Fruit fly (Drosophila melanogaster) whole organism, wandering third instar larva: ENCODE measurements around the gene CG31176.
A peak's percentile ranks its signal among the peaks of the same experiment; 100 is the strongest.

Experiments used
- Abd-B ChIP-seq: fragments of >200 bp; optimal IDR thresholded peaks from 2 replicates; lab custom pipeline; 2017; ENCODE audit warnings: missing biosample characterization, missing genetic modification characterization
- CG32264 ChIP-seq: fragments of 200-800 bp; sonication (Bioruptor generic); optimal IDR thresholded peaks from 2 replicates; lab custom pipeline; 2016; ENCODE audit warnings: missing biosample characterization, missing genetic modification characterization
- CG9705 ChIP-seq: fragments of 200-800 bp; sonication (Bioruptor generic); optimal IDR thresholded peaks from 2 replicates; lab custom pipeline; 2018; ENCODE audit warnings: missing biosample characterization, mild to moderate bottlenecking, missing genetic modification characterization
- CrebA ChIP-seq: fragments of 200-800 bp; sonication (Bioruptor generic); optimal IDR thresholded peaks from 2 replicates; lab custom pipeline; 2016; ENCODE audit warnings: missing biosample characterization, mild to moderate bottlenecking, missing genetic modification characterization, borderline replicate concordance
- Dfd ChIP-seq: fragments of >200 bp; optimal IDR thresholded peaks from 2 replicates; lab custom pipeline; 2017; ENCODE audit warnings: missing biosample characterization, missing genetic modification characterization
- Dif ChIP-seq: fragments of 200-275, 200-300 bp; sonication (Bioruptor generic); optimal IDR thresholded peaks from 2 replicates; lab custom pipeline; 2018; ENCODE audit warnings: missing biosample characterization, missing genetic modification characterization; ENCODE audit not compliant: partially characterized antibody
- GATAd ChIP-seq: sonication (Bioruptor generic); optimal IDR thresholded peaks from 2 replicates; lab custom pipeline; 2016; ENCODE audit warnings: missing biosample characterization, missing genetic modification characterization
- HLH106 ChIP-seq: fragments of 200-800 bp; optimal IDR thresholded peaks from 3 replicates; lab custom pipeline; 2019; ENCODE audit warnings: missing biosample characterization, mild to moderate bottlenecking, missing genetic modification characterization, moderate library complexity
- Hnf4 ChIP-seq: fragments of 200-800 bp; sonication (Bioruptor generic); optimal IDR thresholded peaks from 2 replicates; lab custom pipeline; 2016; ENCODE audit warnings: missing biosample characterization, mild to moderate bottlenecking, missing genetic modification characterization
- Hr78 ChIP-seq: fragments of >200 bp; optimal IDR thresholded peaks from 2 replicates; lab custom pipeline; 2017; ENCODE audit warnings: missing biosample characterization, missing genetic modification characterization
- Hr83 ChIP-seq: fragments of 200-300 bp; sonication (Bioruptor generic); optimal IDR thresholded peaks from 2 replicates; lab custom pipeline; 2016; ENCODE audit warnings: missing biosample characterization, mild to moderate bottlenecking, missing genetic modification characterization, moderate library complexity; ENCODE audit not compliant: poor library complexity, severe bottlenecking
- Jra ChIP-seq: sonication (Bioruptor generic); optimal IDR thresholded peaks from 2 replicates; lab custom pipeline; 2016; ENCODE audit warnings: missing biosample characterization, missing genetic modification characterization
- Mio ChIP-seq: sonication (Bioruptor generic); optimal IDR thresholded peaks from 2 replicates; lab custom pipeline; 2016; ENCODE audit warnings: missing biosample characterization, missing genetic modification characterization
- Myc ChIP-seq: fragments of >200 bp; optimal IDR thresholded peaks from 2 replicates; lab custom pipeline; 2017
- N ChIP-seq: fragments of >200 bp; optimal IDR thresholded peaks from 2 replicates; lab custom pipeline; 2018; ENCODE audit warnings: missing biosample characterization, missing external identifiers, missing genetic modification characterization
- OdsH ChIP-seq: fragments of 200-800 bp; sonication (Bioruptor generic); optimal IDR thresholded peaks from 2 replicates; lab custom pipeline; 2016; ENCODE audit warnings: missing biosample characterization, mild to moderate bottlenecking, missing genetic modification characterization
- Rel ChIP-seq, 2 experiments: fragments of 200-800 bp; sonication (Bioruptor generic) in 1 of 2; optimal IDR thresholded peaks; 2 replicates in 1 of 2; 3 replicates in 1 of 2; lab custom pipeline; 2016 to 2019; ENCODE audit warnings: mild to moderate bottlenecking in 2 of 2, missing biosample characterization in 2 of 2, missing genetic modification characterization in 2 of 2, moderate library complexity in 1 of 2
- Sp1 ChIP-seq: fragments of 200-800 bp; sonication (Bioruptor generic); optimal IDR thresholded peaks from 3 replicates; lab custom pipeline; 2019; ENCODE audit warnings: missing biosample characterization, mild to moderate bottlenecking, missing genetic modification characterization, moderate library complexity
- Vsx2 ChIP-seq: fragments of 200-300, 225-300 bp; sonication (Bioruptor generic); optimal IDR thresholded peaks from 2 replicates; lab custom pipeline; 2018; ENCODE audit warnings: missing biosample characterization, missing genetic modification characterization; ENCODE audit not compliant: partially characterized antibody
- br ChIP-seq: fragments of 200-800 bp; sonication (Bioruptor generic); optimal IDR thresholded peaks from 2 replicates; lab custom pipeline; 2016; ENCODE audit warnings: missing biosample characterization, missing genetic modification characterization
- brk ChIP-seq: fragments of 200-800 bp; sonication (Bioruptor generic); optimal IDR thresholded peaks from 2 replicates; lab custom pipeline; 2016; ENCODE audit warnings: missing biosample characterization, mild to moderate bottlenecking, missing genetic modification characterization
- dl ChIP-seq, 2 experiments: fragments of 175-275, 200-275 bp in 1 of 2; fragments of 200-275 bp in 1 of 2; sonication (Bioruptor generic); optimal IDR thresholded peaks; lab custom pipeline; 2018; ENCODE audit warnings: mild to moderate bottlenecking in 2 of 2, missing biosample characterization in 2 of 2, missing genetic modification characterization in 2 of 2, moderate library complexity in 2 of 2; ENCODE audit not compliant: partially characterized antibody in 2 of 2, insufficient read depth in 1 of 2
- dmrt93B ChIP-seq: fragments of 200-800 bp; sonication (Bioruptor generic); optimal IDR thresholded peaks from 2 replicates; lab custom pipeline; 2018; ENCODE audit warnings: missing biosample characterization, mild to moderate bottlenecking, missing genetic modification characterization
- dsf ChIP-seq: sonication (Bioruptor generic); optimal IDR thresholded peaks from 2 replicates; lab custom pipeline; 2016; ENCODE audit warnings: missing biosample characterization, missing genetic modification characterization, borderline replicate concordance
- ey ChIP-seq: fragments of 200-800 bp; sonication (Bioruptor generic); optimal IDR thresholded peaks from 2 replicates; lab custom pipeline; 2016; ENCODE audit warnings: missing biosample characterization, missing genetic modification characterization
- foxo ChIP-seq, 2 experiments: fragments of 200-800 bp; sonication (Bioruptor generic); optimal IDR thresholded peaks; 2 replicates in 1 of 2; 3 replicates in 1 of 2; lab custom pipeline; 2016 to 2017; ENCODE audit warnings: missing biosample characterization in 2 of 2, missing genetic modification characterization in 2 of 2
- fru ChIP-seq: fragments of 200-800 bp; sonication (Bioruptor generic); optimal IDR thresholded peaks from 3 replicates; lab custom pipeline; 2016; ENCODE audit warnings: missing biosample characterization, mild to moderate bottlenecking, missing genetic modification characterization
- h ChIP-seq: fragments of 200-800 bp; sonication (Bioruptor generic); optimal IDR thresholded peaks from 3 replicates; lab custom pipeline; 2016; ENCODE audit warnings: missing biosample characterization, mild to moderate bottlenecking, missing genetic modification characterization
- jim ChIP-seq: fragments of 175-275, 200-325 bp; sonication (Bioruptor generic); optimal IDR thresholded peaks from 2 replicates; lab custom pipeline; 2016; ENCODE audit warnings: missing biosample characterization, mild to moderate bottlenecking, missing genetic modification characterization
- lola ChIP-seq: fragments of >200 bp; optimal IDR thresholded peaks from 2 replicates; lab custom pipeline; 2017; ENCODE audit warnings: missing biosample characterization, missing genetic modification characterization
- pan ChIP-seq: fragments of >200 bp; optimal IDR thresholded peaks from 2 replicates; lab custom pipeline; 2017
- psq ChIP-seq: fragments of 200-800 bp; sonication (Bioruptor generic); optimal IDR thresholded peaks from 3 replicates; lab custom pipeline; 2017; ENCODE audit warnings: missing biosample characterization, mild to moderate bottlenecking, missing genetic modification characterization, moderate library complexity
- rgr ChIP-seq: fragments of 200-800 bp; sonication (Bioruptor generic); optimal IDR thresholded peaks from 3 replicates; lab custom pipeline; 2016; ENCODE audit warnings: missing biosample characterization, mild to moderate bottlenecking, missing genetic modification characterization
- sage ChIP-seq: fragments of 200-800 bp; sonication (Bioruptor generic); optimal IDR thresholded peaks from 2 replicates; lab custom pipeline; 2016; ENCODE audit warnings: missing biosample characterization, mild to moderate bottlenecking, missing genetic modification characterization
- sv ChIP-seq: fragments of 200-800 bp; sonication (Bioruptor generic); optimal IDR thresholded peaks from 3 replicates; lab custom pipeline; 2016; ENCODE audit warnings: missing biosample characterization, missing genetic modification characterization
- tai ChIP-seq: sonication (Bioruptor generic); optimal IDR thresholded peaks from 2 replicates; lab custom pipeline; 2016; ENCODE audit warnings: missing biosample characterization, missing genetic modification characterization
- usp ChIP-seq: fragments of >200 bp; optimal IDR thresholded peaks from 2 replicates; lab custom pipeline; 2017; ENCODE audit warnings: missing biosample characterization, missing genetic modification characterization
- woc ChIP-seq: sonication (Bioruptor generic); optimal IDR thresholded peaks from 2 replicates; lab custom pipeline; 2016; ENCODE audit warnings: missing biosample characterization, mild to moderate bottlenecking, missing genetic modification characterization

CG31176 gene

DNA sequence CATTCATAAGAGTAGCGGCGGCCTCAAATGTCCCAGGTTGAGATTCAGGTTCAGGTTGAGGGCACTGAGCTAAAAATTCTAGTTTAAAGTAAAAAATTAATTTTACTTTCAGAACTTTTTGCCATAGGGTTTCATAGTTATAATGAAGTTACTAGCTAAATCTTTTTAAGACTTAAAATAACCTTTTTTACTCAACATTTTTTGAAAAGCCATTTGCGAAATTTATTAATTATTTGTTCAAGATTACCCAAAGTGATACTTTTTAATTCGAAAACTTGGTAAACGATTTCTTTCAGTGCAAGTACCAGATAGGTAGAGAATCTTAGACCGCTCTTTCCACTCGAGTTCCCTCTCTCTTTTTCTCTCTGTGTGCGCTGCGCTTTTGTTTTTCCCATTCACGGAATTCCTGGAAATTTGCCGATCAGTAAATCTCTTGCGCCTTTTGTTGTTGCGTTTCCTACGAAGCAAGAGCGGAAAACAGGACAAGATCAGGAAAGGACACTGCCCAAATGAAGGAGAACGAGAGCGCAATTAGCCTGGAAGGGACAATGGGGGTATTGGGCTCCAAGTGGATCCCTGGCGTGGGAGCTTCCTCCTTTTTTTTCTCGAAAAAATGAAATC lies 77.8 kb downstream of the CG31176 start:
- TF ChIP-seq pan (lab: Kevin White, UChicago) = no peak
- peak; percentile 74 for TF ChIP-seq CG9705 (GFP tag; lab: Kevin White, UChicago)
- no peak for TF ChIP-seq Dfd (GFP tag; lab: Kevin White, UChicago)
- TF ChIP-seq lola = no peak
- peak; percentile 42 for TF ChIP-seq brk (GFP tag; lab: Kevin White, UChicago)
- TF ChIP-seq CrebA (GFP tag; lab: Kevin White, UChicago) = peak; percentile 43
- TF ChIP-seq Hr78 = no peak
- TF ChIP-seq sage = peak; percentile 34
- TF ChIP-seq rgr (GFP tag; lab: Kevin White, UChicago) = peak; percentile 85
- TF ChIP-seq Vsx2 (GFP tag; lab: Kevin White, UChicago) = no peak
- TF ChIP-seq Rel (GFP tag; optimal IDR thresholded peaks at IDR 0.05; lab: Kevin White, UChicago) = peak; percentile 63
- TF ChIP-seq Rel (tag; optimal IDR thresholded peaks at IDR 0.05; lab: Kevin White, UChicago) = peak; percentile 53
- TF ChIP-seq dmrt93B (GFP tag; lab: Kevin White, UChicago) = peak; percentile 65
- peak; percentile 76 for TF ChIP-seq psq (GFP tag; lab: Kevin White, UChicago)
- TF ChIP-seq ey = peak; percentile 89
- no peak for TF ChIP-seq Myc (lab: Kevin White, UChicago)
- peak; percentile 4 to 89 for TF ChIP-seq foxo (GFP tag; optimal IDR thresholded peaks at IDR 0.05; lab: Kevin White, UChicago)
- TF ChIP-seq N (GFP tag; lab: Kevin White, UChicago) = no peak
- TF ChIP-seq Hr83 (GFP tag; lab: Kevin White, UChicago) = no peak
- no peak for TF ChIP-seq usp
- TF ChIP-seq HLH106 (tag; lab: Kevin White, UChicago) = peak; percentile 90
- TF ChIP-seq Hnf4 (GFP tag; lab: Kevin White, UChicago) = peak; percentile 79
- peak; percentile 85 for TF ChIP-seq OdsH
- no peak for TF ChIP-seq GATAd (GFP tag; lab: Kevin White, UChicago)
- peak; percentile 55 for TF ChIP-seq Jra (GFP tag; lab: Kevin White, UChicago)
- TF ChIP-seq br (GFP tag; lab: Kevin White, UChicago) = peak; percentile 84
- peak; percentile 91 for TF ChIP-seq h (GFP tag; lab: Kevin White, UChicago)
- TF ChIP-seq Abd-B (GFP tag; lab: Kevin White, UChicago) = no peak
- peak; percentile 41 for TF ChIP-seq sv (GFP tag; lab: Kevin White, UChicago)
- peak; percentile 90 for TF ChIP-seq Sp1
- TF ChIP-seq Mio (GFP tag; lab: Kevin White, UChicago) = no peak
- peak; percentile 54 for TF ChIP-seq CG32264 (GFP tag; lab: Kevin White, UChicago)
- TF ChIP-seq dsf (GFP tag; lab: Kevin White, UChicago) = no peak
- TF ChIP-seq tai (GFP tag; lab: Kevin White, UChicago) = peak; percentile 63
- peak; percentile 93 for TF ChIP-seq fru (GFP tag; lab: Kevin White, UChicago)
- no peak for TF ChIP-seq Dif (GFP tag; lab: Kevin White, UChicago)
- no peak for TF ChIP-seq jim (GFP tag; lab: Kevin White, UChicago)
- no peak for TF ChIP-seq dl (GFP tag; optimal IDR thresholded peaks at IDR 0.05; lab: Kevin White, UChicago; ENCODE audit: insufficient read depth in 1 of 2, partially characterized antibody in 2 of 2)
- peak; percentile 86 for TF ChIP-seq woc (GFP tag; lab: Kevin White, UChicago)
- TF ChIP-seq, all 38 proteins: peak for 22

DNA sequence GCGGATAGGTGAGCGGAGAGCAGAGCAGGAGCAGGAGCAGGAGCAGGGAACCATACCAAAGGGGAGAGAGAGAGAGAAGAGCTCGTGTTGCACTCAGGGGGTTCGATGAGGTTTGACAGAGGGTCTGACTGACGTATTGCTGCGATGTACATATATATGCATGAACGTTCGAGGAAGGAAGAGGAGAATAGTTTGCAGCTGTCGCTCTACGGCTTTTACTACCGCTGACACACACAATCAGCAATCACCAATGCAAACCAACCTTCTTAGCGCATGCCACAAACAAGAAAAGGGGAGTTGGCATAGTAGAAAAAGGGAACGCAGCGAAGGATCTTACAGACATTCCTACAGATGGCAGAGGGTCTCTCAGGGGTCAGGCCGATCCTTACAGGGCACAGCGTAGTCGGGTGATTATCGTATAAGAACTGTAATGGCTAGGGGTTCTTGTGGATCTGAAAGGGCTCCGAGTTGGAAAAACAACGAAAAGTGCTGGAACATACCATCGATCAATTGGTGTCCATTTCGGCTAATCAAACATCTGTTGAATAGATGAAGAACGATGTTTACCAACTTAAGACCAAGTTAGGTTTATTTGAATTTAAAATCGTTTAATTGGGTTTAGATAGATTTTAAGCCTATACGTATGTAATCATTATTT lies 79.0 kb downstream of the CG31176 start:
- TF ChIP-seq jim (GFP tag; lab: Kevin White, UChicago) (no peak), sage (no peak), br (GFP tag; lab: Kevin White, UChicago) (no peak), CrebA (GFP tag; lab: Kevin White, UChicago) (no peak), Dfd (GFP tag; lab: Kevin White, UChicago) (no peak), dsf (GFP tag; lab: Kevin White, UChicago) (no peak), Hnf4 (GFP tag; lab: Kevin White, UChicago) (no peak), pan (lab: Kevin White, UChicago) (no peak)
